Worm (Caenorhabditis elegans): ENCODE data around the gene F38B2.6.

Gene F38B2.6

DNA sequence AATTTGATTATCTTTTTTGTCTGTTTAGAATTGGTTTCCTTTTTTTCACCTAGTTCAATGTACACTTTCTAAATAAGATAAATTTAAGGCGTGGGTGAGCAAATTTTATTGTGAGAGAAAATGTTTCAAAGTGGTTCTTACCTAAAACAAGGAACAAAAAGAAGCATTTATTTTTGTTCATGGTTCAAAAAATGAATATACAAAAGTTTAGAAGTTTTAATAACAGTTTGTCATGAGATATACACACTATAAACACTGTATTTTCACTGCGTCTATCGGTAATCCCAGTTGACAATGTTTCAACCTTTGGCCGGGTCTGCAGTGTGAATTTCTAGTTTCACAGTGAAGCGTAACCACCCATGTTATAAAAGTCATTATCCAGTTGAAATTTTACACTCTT, 34.3 kb upstream of the F38B2.6 start, which contains the start of gene F08G12.11:
F08G12.11 (minus strand) TSS at position 181 of the 400 bp plus-strand sequence.
- no peak for TF ChIP-seq egl-13 (tag; optimal IDR thresholded peaks at IDR 0.05)
- peak; percentile 43 for TF ChIP-seq tbx-2 (tag; optimal IDR thresholded peaks at IDR 0.05)

DNA sequence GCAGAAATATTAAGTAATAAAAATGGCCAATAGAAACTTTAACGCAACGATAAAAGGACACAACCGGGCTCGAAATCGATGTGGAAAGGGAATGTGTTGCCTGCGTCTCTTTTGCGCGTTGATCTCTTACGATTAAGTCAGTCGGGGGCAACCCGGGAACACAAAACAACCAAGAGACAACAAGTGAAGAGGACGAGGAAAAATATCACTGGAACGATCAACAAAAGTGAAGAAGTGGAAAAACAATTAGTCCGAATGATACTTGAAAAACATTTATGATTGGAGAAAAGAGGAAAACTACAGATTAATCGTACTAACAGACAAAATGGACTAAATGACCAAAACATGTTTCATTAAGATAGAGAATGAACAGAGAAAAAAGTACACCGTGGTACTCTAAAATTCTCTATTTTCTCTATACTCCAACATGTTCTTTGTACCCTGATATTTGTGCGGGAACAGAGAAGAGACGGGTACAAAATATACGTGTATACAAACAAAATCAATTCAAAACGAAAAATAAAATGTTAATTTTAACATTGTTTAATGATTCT, 29.3 kb upstream of the F38B2.6 start, which contains the start of gene F08G12.5:
F08G12.5 (minus strand) TSS at position 1 of the 554 bp plus-strand sequence.
- TF ChIP-seq efl-3 (GFP tag; optimal IDR thresholded peaks at IDR 0.05) (no peak), hlh-4 (tag; optimal IDR thresholded peaks at IDR 0.05) (no peak), efl-1 (optimal IDR thresholded peaks at IDR 0.05) (no peak), efl-1 (GFP tag; optimal IDR thresholded peaks at IDR 0.05 in 1 of 2) (peak in 1 of 2 experiments; percentile 63), nhr-20 (tag; optimal IDR thresholded peaks at IDR 0.05) (peak; percentile 35), tbx-2 (tag; optimal IDR thresholded peaks at IDR 0.05) (no peak), isw-1 (GFP tag; IDR thresholded peaks at IDR 0.05) (no peak), lin-14 (GFP tag; optimal IDR thresholded peaks at IDR 0.05) (peak; percentile 34), mdl-1 (tag; optimal IDR thresholded peaks at IDR 0.05) (no peak), C34B4.2 (tag; optimal IDR thresholded peaks at IDR 0.05) (no peak), dpl-1 (GFP tag; optimal IDR thresholded peaks at IDR 0.05) (no peak), nhr-85 (tag) (peak; percentile 74), ceh-63 (GFP tag; optimal IDR thresholded peaks at IDR 0.05) (no peak), nhr-71 (tag; optimal IDR thresholded peaks at IDR 0.05) (no peak), ets-5 (GFP tag; IDR thresholded peaks at IDR 0.05) (no peak), pqm-1 (tag; optimal IDR thresholded peaks at IDR 0.05) (no peak), Y116A8C.19 (tag; optimal IDR thresholded peaks at IDR 0.05; ENCODE audit: borderline replicate concordance) (no peak), fos-1 (tag; optimal IDR thresholded peaks at IDR 0.05) (no peak), ztf-11 (tag; optimal IDR thresholded peaks at IDR 0.05) (no peak), elt-3 (tag; optimal IDR thresholded peaks at IDR 0.05) (peak in 1 of 6 experiments; percentile 29), irx-1 (tag; optimal IDR thresholded peaks at IDR 0.05) (no peak), tlp-1 (tag; optimal IDR thresholded peaks at IDR 0.05) (no peak), blmp-1 (tag; optimal IDR thresholded peaks at IDR 0.05) (peak; percentile 43), fkh-8 (tag; optimal IDR thresholded peaks at IDR 0.05) (no peak), rnt-1 (tag; optimal IDR thresholded peaks at IDR 0.05) (no peak), nhr-84 (tag; optimal IDR thresholded peaks at IDR 0.05) (no peak), ama-1 (optimal IDR thresholded peaks at IDR 0.05) (no peak), skn-1 (tag; optimal IDR thresholded peaks at IDR 0.05) (no peak), unc-30 (tag; optimal IDR thresholded peaks at IDR 0.05) (no peak), nhr-76 (tag; optimal IDR thresholded peaks at IDR 0.05) (no peak), nhr-77 (tag; optimal IDR thresholded peaks at IDR 0.05) (no peak)

DNA sequence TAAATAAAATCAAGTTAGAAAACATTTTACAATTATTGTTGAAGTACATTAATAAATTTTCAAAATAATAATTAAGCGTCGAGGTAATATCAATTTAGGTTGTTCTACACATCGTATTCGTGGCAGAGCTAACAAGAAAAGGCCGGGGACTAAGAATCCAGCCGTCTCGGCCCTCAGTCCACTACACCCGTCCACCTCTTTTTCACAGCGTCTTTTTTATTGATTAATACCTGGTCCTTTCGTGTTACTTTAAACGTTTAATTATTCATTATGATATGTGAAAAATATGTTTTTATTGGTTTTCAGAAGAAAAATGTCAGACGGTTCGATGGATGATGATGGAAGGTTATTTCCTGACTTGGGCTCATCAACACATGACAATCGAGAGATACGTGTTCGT, 26.0 kb upstream of the F38B2.6 start, which contains the start of gene vhl-1:
vhl-1 (plus strand) TSS at position 301 of the 400 bp plus-strand sequence.
- TF ChIP-seq unc-130 (tag; optimal IDR thresholded peaks at IDR 0.05) (no peak), vab-15 (tag; optimal IDR thresholded peaks at IDR 0.05) (no peak), pax-3 (tag; optimal IDR thresholded peaks at IDR 0.05) (no peak), nhr-20 (tag; optimal IDR thresholded peaks at IDR 0.05) (no peak), ets-5 (GFP tag; IDR thresholded peaks at IDR 0.05) (no peak), jun-1 (tag; optimal IDR thresholded peaks at IDR 0.05) (no peak), nhr-85 (tag) (no peak), hlh-17 (GFP tag; optimal IDR thresholded peaks at IDR 0.05; ENCODE audit: borderline replicate concordance) (no peak), nhr-19 (GFP tag; conservative IDR thresholded peaks at IDR 0.05) (no peak), nhr-11 (tag; optimal IDR thresholded peaks at IDR 0.05) (no peak), skn-1 (tag; optimal IDR thresholded peaks at IDR 0.05) (no peak), pag-3 (tag; optimal IDR thresholded peaks at IDR 0.05; ENCODE audit: borderline replicate concordance, insufficient read depth) (no peak), irx-1 (tag; optimal IDR thresholded peaks at IDR 0.05) (no peak), hlh-4 (tag; optimal IDR thresholded peaks at IDR 0.05) (no peak), unc-62 (GFP tag; optimal IDR thresholded peaks at IDR 0.05) (no peak), hpl-2 (GFP tag; optimal IDR thresholded peaks at IDR 0.05) (no peak), nhr-28 (tag; optimal IDR thresholded peaks at IDR 0.05) (no peak), egl-13 (tag; optimal IDR thresholded peaks at IDR 0.05) (no peak), sox-4 (tag; optimal IDR thresholded peaks at IDR 0.05) (no peak)
